Worm (Caenorhabditis elegans) whole organism, young adult: ENCODE data around the gene cls-1.
A peak's percentile ranks its signal among the peaks of the same experiment; 100 is the strongest.

Experiments
- B0035.1 ChIP-seq: sonication (generic microtip); optimal IDR thresholded peaks from 2 replicates; lab custom pipeline; 2016; ENCODE audit warnings: missing genetic modification characterization, mild to moderate bottlenecking, missing compliant biosample characterization, missing genotype, missing genetic modification reagents
- B0261.1 ChIP-seq: sonication (generic microtip); optimal IDR thresholded peaks from 2 replicates; lab custom pipeline; 2016; ENCODE audit warnings: mild to moderate bottlenecking, missing genetic modification characterization, moderate library complexity, missing compliant biosample characterization
- C17E4.6 ChIP-seq: fragments of 200-800 bp; sonication (Bioruptor generic); IDR thresholded peaks from 2 replicates; pipeline ENCODE4 v1.3.6; 2022; ENCODE audit warnings: missing genetic modification reagents, missing genetic modification characterization, missing compliant biosample characterization
- F10E7.11 ChIP-seq: sonication (generic microtip); optimal IDR thresholded peaks from 2 replicates; lab custom pipeline; 2017; ENCODE audit warnings: mild to moderate bottlenecking, missing genetic modification characterization, moderate library complexity, missing compliant biosample characterization
- F39B2.1 ChIP-seq: fragments of 200-800 bp; sonication (Bioruptor generic); IDR thresholded peaks from 2 replicates; pipeline ENCODE4 v1.3.6; 2022; ENCODE audit warnings: missing genetic modification reagents, missing genetic modification characterization, missing compliant biosample characterization
- F49E8.2 ChIP-seq: sonication (generic microtip); optimal IDR thresholded peaks from 3 replicates; lab custom pipeline; 2017; ENCODE audit warnings: missing genetic modification characterization, mild to moderate bottlenecking, missing compliant biosample characterization, antibody characterized with exemption, moderate library complexity; ENCODE audit not compliant: insufficient read depth
- Y53G8AR.9 ChIP-seq: fragments of 200-800 bp; sonication (Bioruptor generic); conservative IDR thresholded peaks from 2 replicates; pipeline ENCODE4 v1.3.6; 2022; ENCODE audit warnings: missing genetic modification reagents, missing genetic modification characterization, missing compliant biosample characterization
- Y67H2A.10 ChIP-seq: fragments of 200-800 bp; sonication (Bioruptor generic); conservative IDR thresholded peaks from 2 replicates; pipeline ENCODE4 v1.3.6; 2022; ENCODE audit warnings: missing genetic modification reagents, missing genetic modification characterization, missing compliant biosample characterization
- Y79H2A.3 ChIP-seq: fragments of 200-800 bp; sonication (Bioruptor generic); conservative IDR thresholded peaks from 2 replicates; pipeline ENCODE4 v1.3.6; 2022; ENCODE audit warnings: missing genetic modification reagents, missing genetic modification characterization, missing compliant biosample characterization
- Y95B8A.8 ChIP-seq: fragments of 200-800 bp; sonication (Bioruptor generic); IDR thresholded peaks from 2 replicates; pipeline ENCODE4 v1.3.6; 2022; ENCODE audit warnings: missing genetic modification reagents, missing genetic modification characterization, missing compliant biosample characterization
- ama-1 ChIP-seq, 3 experiments: fragments of 150-350 bp in 1 of 3; sonication (generic microtip) in 2 of 3; optimal IDR thresholded peaks; 2 replicates each; lab custom pipeline; 2014 to 2018; ENCODE audit warnings: missing biosample characterization in 2 of 3, missing genetic modification characterization in 2 of 3, missing genetic modification reagents in 2 of 3
- attf-3 ChIP-seq: fragments of 200-800 bp; sonication (Bioruptor generic); conservative IDR thresholded peaks from 2 replicates; pipeline ENCODE4 v1.3.6; 2022; ENCODE audit warnings: missing genetic modification reagents, missing genetic modification characterization, missing compliant biosample characterization
- attf-5 ChIP-seq: fragments of 200-800 bp; sonication (Bioruptor generic); optimal IDR thresholded peaks from 2 replicates; lab custom pipeline; 2018; ENCODE audit warnings: mild to moderate bottlenecking, missing genetic modification characterization, missing compliant biosample characterization
- cebp-1 ChIP-seq, 2 experiments: fragments of 200-800 bp in 1 of 2; sonication (Bioruptor generic) in 1 of 2; sonication (generic microtip) in 1 of 2; IDR thresholded peaks in 1 of 2; optimal IDR thresholded peaks in 1 of 2; 2 replicates each; pipeline versions ENCODE4 v1.3.6 to Lab custom; 2017 to 2022; ENCODE audit warnings: missing compliant biosample characterization in 2 of 2, missing genetic modification characterization in 2 of 2, mild to moderate bottlenecking in 1 of 2, missing genetic modification reagents in 1 of 2, moderate library complexity in 1 of 2
- cebp-2 ChIP-seq: fragments of 200-800 bp; sonication (Bioruptor generic); IDR thresholded peaks from 2 replicates; pipeline ENCODE4 v1.3.6; 2022; ENCODE audit warnings: missing genetic modification characterization, missing compliant biosample characterization
- ceh-100 ChIP-seq: fragments of 200-800 bp; sonication (Bioruptor generic); IDR thresholded peaks from 2 replicates; pipeline ENCODE4 v1.3.6; 2022; ENCODE audit warnings: missing genetic modification reagents, missing genetic modification characterization, missing compliant biosample characterization
- ceh-40 ChIP-seq: fragments of 200-800 bp; sonication (Bioruptor generic); IDR thresholded peaks from 2 replicates; pipeline ENCODE4 v1.3.6; 2022; ENCODE audit warnings: missing genetic modification characterization, missing compliant biosample characterization
- chd-7 ChIP-seq: sonication (generic microtip); optimal IDR thresholded peaks from 2 replicates; lab custom pipeline; 2016; ENCODE audit warnings: mild to moderate bottlenecking, missing genetic modification characterization, moderate library complexity, missing compliant biosample characterization
- egl-18 ChIP-seq: fragments of 200-800 bp; sonication (Bioruptor generic); IDR thresholded peaks from 2 replicates; pipeline ENCODE4 v1.3.6; 2022; ENCODE audit warnings: missing genetic modification reagents, missing genetic modification characterization, missing compliant biosample characterization
- egl-44 ChIP-seq: fragments of 200-800 bp; sonication (Bioruptor generic); IDR thresholded peaks from 2 replicates; pipeline ENCODE4 v1.3.6; 2022; ENCODE audit warnings: missing genetic modification reagents, missing genetic modification characterization, missing compliant biosample characterization
- fkh-3 ChIP-seq: sonication (generic microtip); optimal IDR thresholded peaks from 2 replicates; lab custom pipeline; 2016; ENCODE audit warnings: mild to moderate bottlenecking, missing genetic modification characterization, missing compliant biosample characterization
- hlh-26 ChIP-seq: fragments of 200-800 bp; sonication (Bioruptor generic); conservative IDR thresholded peaks from 2 replicates; pipeline ENCODE4 v1.3.6; 2022; ENCODE audit warnings: missing genetic modification reagents, missing genetic modification characterization, missing compliant biosample characterization
- hmg-1.2 ChIP-seq: fragments of 200-800 bp; sonication (Bioruptor generic); IDR thresholded peaks from 2 replicates; pipeline ENCODE4 v1.3.6; 2022; ENCODE audit warnings: missing genetic modification reagents, missing genetic modification characterization, missing compliant biosample characterization
- hrde-1 ChIP-seq: sonication (generic microtip); optimal IDR thresholded peaks from 2 replicates; lab custom pipeline; 2016; ENCODE audit warnings: missing genetic modification characterization, mild to moderate bottlenecking, missing compliant biosample characterization, moderate library complexity, missing genotype, missing genetic modification reagents, borderline replicate concordance
- lin-26 ChIP-seq: fragments of 200-800 bp; sonication (Bioruptor generic); IDR thresholded peaks from 2 replicates; pipeline ENCODE4 v1.3.6; 2022; ENCODE audit warnings: missing genetic modification reagents, missing genetic modification characterization, missing compliant biosample characterization
- lin-35 ChIP-seq, 3 experiments: fragments of 150-350 bp in 2 of 3; sonication (generic microtip) in 1 of 3; optimal IDR thresholded peaks; 2 replicates each; lab custom pipeline; 2014 to 2018; ENCODE audit warnings: missing biosample characterization in 3 of 3, missing genetic modification characterization in 3 of 3, missing genetic modification reagents in 3 of 3
- lin-54 ChIP-seq: fragments of 200-800 bp; sonication (Bioruptor generic); optimal IDR thresholded peaks from 2 replicates; lab custom pipeline; 2018; ENCODE audit warnings: mild to moderate bottlenecking, missing genetic modification characterization, missing compliant biosample characterization
- lir-1 ChIP-seq: fragments of 200-800 bp; sonication (Bioruptor generic); conservative IDR thresholded peaks from 2 replicates; pipeline ENCODE4 v1.3.6; 2022; ENCODE audit warnings: missing genetic modification reagents, missing genetic modification characterization, missing compliant biosample characterization
- madf-10 ChIP-seq: sonication (generic microtip); optimal IDR thresholded peaks from 2 replicates; lab custom pipeline; 2016; ENCODE audit warnings: mild to moderate bottlenecking, missing genetic modification characterization, missing compliant biosample characterization
- madf-6 ChIP-seq: fragments of 200-800 bp; sonication (Bioruptor generic); IDR thresholded peaks from 2 replicates; pipeline ENCODE4 v1.3.6; 2022; ENCODE audit warnings: missing genetic modification reagents, missing genetic modification characterization, missing compliant biosample characterization
- mcd-1 ChIP-seq: fragments of 200-800 bp; sonication (Bioruptor generic); IDR thresholded peaks from 2 replicates; pipeline ENCODE4 v1.3.6; 2022; ENCODE audit warnings: missing genetic modification reagents, missing genetic modification characterization, missing compliant biosample characterization
- mes-4 ChIP-seq: sonication (generic microtip); optimal IDR thresholded peaks from 2 replicates; lab custom pipeline; 2016; ENCODE audit warnings: missing genotype, missing genetic modification characterization, missing compliant biosample characterization
- mxl-1 ChIP-seq: sonication (generic microtip); optimal IDR thresholded peaks from 2 replicates; lab custom pipeline; 2016; ENCODE audit warnings: missing genetic modification characterization, missing compliant biosample characterization
- nfya-2 ChIP-seq: fragments of 200-800 bp; sonication (Bioruptor generic); IDR thresholded peaks from 2 replicates; pipeline ENCODE4 v1.3.6; 2022; ENCODE audit warnings: missing genetic modification reagents, missing genetic modification characterization, missing compliant biosample characterization
- nhr-120 ChIP-seq: fragments of 200-800 bp; sonication (Bioruptor generic); IDR thresholded peaks from 2 replicates; pipeline ENCODE4 v1.3.6; 2022; ENCODE audit warnings: missing genetic modification characterization, missing compliant biosample characterization
- nhr-179 ChIP-seq: sonication (generic microtip); optimal IDR thresholded peaks from 2 replicates; lab custom pipeline; 2016; ENCODE audit warnings: mild to moderate bottlenecking, missing genetic modification characterization, missing compliant biosample characterization
- nhr-80 ChIP-seq: sonication (generic microtip); optimal IDR thresholded peaks from 2 replicates; lab custom pipeline; 2016; ENCODE audit warnings: missing genetic modification characterization, missing compliant biosample characterization
- rcor-1 ChIP-seq: fragments of 200-800 bp; sonication (Bioruptor generic); IDR thresholded peaks from 2 replicates; pipeline ENCODE4 v1.3.6; 2022; ENCODE audit warnings: missing genetic modification reagents, missing genetic modification characterization, missing compliant biosample characterization
- sea-2 ChIP-seq: fragments of 200-800 bp; sonication (Bioruptor generic); IDR thresholded peaks from 2 replicates; pipeline ENCODE4 v1.3.6; 2022; ENCODE audit warnings: missing genetic modification characterization, missing compliant biosample characterization
- snpc-1.1 ChIP-seq: sonication (generic microtip); optimal IDR thresholded peaks from 2 replicates; lab custom pipeline; 2017; ENCODE audit warnings: missing genetic modification characterization, mild to moderate bottlenecking, missing compliant biosample characterization, antibody characterized with exemption, moderate library complexity, missing genotype, missing genetic modification reagents; ENCODE audit not compliant: insufficient read depth
- snpc-3.4 ChIP-seq: sonication (generic microtip); optimal IDR thresholded peaks from 2 replicates; lab custom pipeline; 2017; ENCODE audit warnings: missing genetic modification characterization, mild to moderate bottlenecking, missing compliant biosample characterization, antibody characterized with exemption, moderate library complexity, missing genotype, missing genetic modification reagents
- tbp1 ChIP-seq: fragments of 200-800 bp; sonication (Bioruptor generic); optimal IDR thresholded peaks from 2 replicates; lab custom pipeline; 2018; ENCODE audit warnings: mild to moderate bottlenecking, missing genetic modification characterization, missing compliant biosample characterization
- zfh-2 ChIP-seq: fragments of 200-800 bp; sonication (Bioruptor generic); conservative IDR thresholded peaks from 2 replicates; pipeline ENCODE4 v1.3.6; 2022; ENCODE audit warnings: missing genetic modification reagents, missing genetic modification characterization, missing compliant biosample characterization
- ztf-22 ChIP-seq: fragments of 200-800 bp; sonication (Bioruptor generic); optimal IDR thresholded peaks from 2 replicates; lab custom pipeline; 2018; ENCODE audit warnings: mild to moderate bottlenecking, missing genetic modification characterization, moderate library complexity, missing compliant biosample characterization
- ztf-26 ChIP-seq: sonication (generic microtip); optimal IDR thresholded peaks from 2 replicates; lab custom pipeline; 2017; ENCODE audit warnings: missing genetic modification characterization, missing compliant biosample characterization
- ztf-28 ChIP-seq: fragments of 200-800 bp; sonication (Bioruptor generic); IDR thresholded peaks from 2 replicates; pipeline ENCODE4 v1.3.6; 2022; ENCODE audit warnings: missing genetic modification reagents, missing genetic modification characterization, missing compliant biosample characterization
- ztf-3 ChIP-seq: fragments of 200-800 bp; sonication (Bioruptor generic); optimal IDR thresholded peaks from 2 replicates; lab custom pipeline; 2018; ENCODE audit warnings: mild to moderate bottlenecking, missing genetic modification characterization, missing compliant biosample characterization

Gene cls-1

ce11 chrIII:7520672-7521071 is 12.7 kb downstream of the cls-1 start, which contains the start of the genes cux-7 and C07H6.2 (continued):
- TF ChIP-seq snpc-1.1 (tag; lab: Kevin White, UChicago): peak; percentile 33
- TF ChIP-seq cebp-1 (GFP tag; IDR thresholded peaks at IDR 0.05; lab: Robert Waterston, UW): peak; percentile 90
- TF ChIP-seq cebp-1 (tag; optimal IDR thresholded peaks at IDR 0.05; lab: Kevin White, UChicago): peak; percentile 95
- peak; percentile 87 for TF ChIP-seq madf-6 (GFP tag; lab: Robert Waterston, UW)
- peak in 2 of 3 experiments; percentile 10 to 91 for TF ChIP-seq lin-35 (GFP tag; optimal IDR thresholded peaks at IDR 0.05; lab: Kevin White, UChicago)
- TF ChIP-seq madf-10 (tag; lab: Kevin White, UChicago): peak; percentile 91
- TF ChIP-seq nfya-2 (GFP tag; lab: Robert Waterston, UW): peak; percentile 49; the same call in 1 of the 2 replicates
- TF ChIP-seq nhr-80 (tag; lab: Kevin White, UChicago): peak; percentile 28
- peak; percentile 37; the same call in 1 of the 2 replicates for TF ChIP-seq hmg-1.2 (GFP tag; lab: Robert Waterston, UW)
- TF ChIP-seq snpc-3.4 (tag; lab: Kevin White, UChicago): peak; percentile 48
- peak; percentile 76; the same call in 1 of the 2 replicates for TF ChIP-seq Y95B8A.8 (GFP tag; lab: Robert Waterston, UW)
- peak; percentile 79 for TF ChIP-seq ceh-100 (GFP tag; lab: Robert Waterston, UW)
- TF ChIP-seq sea-2: peak; percentile 85
- TF ChIP-seq fkh-3 (tag; lab: Kevin White, UChicago): no peak
- TF ChIP-seq ama-1 (optimal IDR thresholded peaks at IDR 0.05; lab: Kevin White, UChicago): no peak
- TF ChIP-seq ama-1 (GFP tag; optimal IDR thresholded peaks at IDR 0.05; lab: Kevin White, UChicago): no peak
- TF ChIP-seq mes-4 (tag; lab: Kevin White, UChicago): peak; percentile 20
- TF ChIP-seq ztf-26: peak; percentile 67
- 0 out of 2 replicates have a peak, but pooled peaks have one; percentile 76 for TF ChIP-seq egl-18 (GFP tag; lab: Robert Waterston, UW)
- TF ChIP-seq zfh-2 (GFP tag; lab: Robert Waterston, UW): no peak
- TF ChIP-seq hlh-26 (GFP tag; lab: Robert Waterston, UW): no peak
- TF ChIP-seq B0261.1 (tag; lab: Kevin White, UChicago): peak; percentile 36
- no peak for TF ChIP-seq F49E8.2 (tag; lab: Kevin White, UChicago)
- peak; percentile 87 for TF ChIP-seq ceh-40
- peak; percentile 80 for TF ChIP-seq Y53G8AR.9 (GFP tag; lab: Robert Waterston, UW)
- no peak for TF ChIP-seq lin-26 (GFP tag; lab: Robert Waterston, UW)
- TF ChIP-seq ztf-3 (GFP tag; lab: Kevin White, UChicago): no peak
- peak; percentile 60 for TF ChIP-seq tbp1
- peak; percentile 73 for TF ChIP-seq attf-5 (GFP tag; lab: Kevin White, UChicago)
- peak; percentile 59; the same call in 1 of the 2 replicates for TF ChIP-seq C17E4.6 (GFP tag; lab: Robert Waterston, UW)
- TF ChIP-seq F39B2.1 (GFP tag; lab: Robert Waterston, UW): peak; percentile 35; the same call in 1 of the 2 replicates
- TF ChIP-seq mcd-1 (GFP tag; lab: Robert Waterston, UW): peak; percentile 88
- TF ChIP-seq rcor-1 (GFP tag; lab: Robert Waterston, UW): peak; percentile 90
- peak; percentile 89 for TF ChIP-seq hrde-1 (tag; lab: Kevin White, UChicago)
- TF ChIP-seq lin-54 (GFP tag; lab: Kevin White, UChicago): peak; percentile 88
- peak; percentile 49; the same call in 1 of the 2 replicates for TF ChIP-seq Y79H2A.3 (GFP tag; lab: Robert Waterston, UW)
- peak; percentile 63; the same call in 1 of the 2 replicates for TF ChIP-seq Y67H2A.10 (GFP tag; lab: Robert Waterston, UW)
- TF ChIP-seq egl-44: no peak
- TF ChIP-seq chd-7 (tag; lab: Kevin White, UChicago): peak; percentile 88
- TF ChIP-seq attf-3 (GFP tag; lab: Robert Waterston, UW): peak; percentile 77
- no peak for TF ChIP-seq cebp-2
- TF ChIP-seq F10E7.11: peak; percentile 80
- peak; percentile 84 for TF ChIP-seq B0035.1 (tag; lab: Kevin White, UChicago)
- no peak for TF ChIP-seq mxl-1 (tag; lab: Kevin White, UChicago)
- peak; percentile 29 for TF ChIP-seq ztf-22 (GFP tag; lab: Kevin White, UChicago)
- TF ChIP-seq nhr-179 (tag; lab: Kevin White, UChicago): no peak
- peak; percentile 92 for TF ChIP-seq lir-1
- TF ChIP-seq ztf-28: peak; percentile 71; the same call in 1 of the 2 replicates
- TF ChIP-seq nhr-120 (GFP tag; lab: Robert Waterston, UW): 0 out of 2 replicates have a peak, but pooled peaks have one; percentile 59
